Worm (Caenorhabditis elegans): Measurements from ENCODE around the gene iff-2.

Gene iff-2

ce11 chrII:8561227-8561626 is at the start of gene iff-2 (continued):
- TF ChIP-seq php-3 (GFP tag; IDR thresholded peaks at IDR 0.05) (peak; percentile 95), jun-1 (tag; optimal IDR thresholded peaks at IDR 0.05) (peak; percentile 97), nhr-77 (tag; optimal IDR thresholded peaks at IDR 0.05) (peak; percentile 99), hlh-11 (tag; optimal IDR thresholded peaks at IDR 0.05) (peak; percentile 99)

- TF ChIP-seq pha-4 (GFP tag; IDR thresholded peaks at IDR 0.05) (no peak), pha-4 (tag; optimal IDR thresholded peaks at IDR 0.05) (no peak), arid-1 (GFP tag; conservative IDR thresholded peaks at IDR 0.05) (no peak)
These were observed 49.4 kb upstream of the iff-2 start for ce11 chrII:8610585-8610984.

DNA sequence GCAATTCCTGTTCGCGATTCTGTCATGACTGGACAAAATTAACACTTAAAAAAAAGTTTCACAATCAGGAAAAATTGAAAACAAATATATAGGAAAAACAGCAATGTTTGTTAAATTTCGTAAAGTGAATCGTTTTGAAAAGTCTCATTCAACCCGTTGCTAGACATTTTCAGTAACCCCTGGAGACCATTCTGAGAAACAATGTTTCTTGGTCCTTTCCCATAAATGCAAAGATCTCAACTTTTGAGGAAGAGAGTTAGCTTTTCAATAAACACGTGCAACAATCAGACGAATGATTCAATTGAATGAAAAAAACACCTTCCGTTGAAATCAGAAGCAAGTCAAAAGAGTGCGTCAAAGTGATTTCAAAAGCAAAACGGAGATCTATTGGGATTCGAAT is 48.9 kb upstream of the iff-2 start, which contains the start of gene F28C6.9:
Gene F28C6.9 (minus strand): TSS at position 101 of the 400 bp plus-strand sequence.
- TF ChIP-seq Y5F2A.4 (GFP tag; optimal IDR thresholded peaks at IDR 0.05) (no peak), arid-1 (GFP tag; conservative IDR thresholded peaks at IDR 0.05) (no peak), skn-1 (tag; optimal IDR thresholded peaks at IDR 0.05) (no peak), nhr-25 (tag; optimal IDR thresholded peaks at IDR 0.05; ENCODE audit: borderline replicate concordance, insufficient read depth) (no peak), sdz-12 (GFP tag; optimal IDR thresholded peaks at IDR 0.05) (no peak), snpc-4 (tag; optimal IDR thresholded peaks at IDR 0.05) (no peak), nhr-28 (tag; optimal IDR thresholded peaks at IDR 0.05) (no peak), duxl-1 (tag; optimal IDR thresholded peaks at IDR 0.05; ENCODE audit: poor library complexity) (no peak), spr-1 (tag; optimal IDR thresholded peaks at IDR 0.05) (no peak), ctbp-1 (GFP tag; IDR thresholded peaks at IDR 0.05) (no peak), hlh-11 (tag; optimal IDR thresholded peaks at IDR 0.05) (no peak)

DNA sequence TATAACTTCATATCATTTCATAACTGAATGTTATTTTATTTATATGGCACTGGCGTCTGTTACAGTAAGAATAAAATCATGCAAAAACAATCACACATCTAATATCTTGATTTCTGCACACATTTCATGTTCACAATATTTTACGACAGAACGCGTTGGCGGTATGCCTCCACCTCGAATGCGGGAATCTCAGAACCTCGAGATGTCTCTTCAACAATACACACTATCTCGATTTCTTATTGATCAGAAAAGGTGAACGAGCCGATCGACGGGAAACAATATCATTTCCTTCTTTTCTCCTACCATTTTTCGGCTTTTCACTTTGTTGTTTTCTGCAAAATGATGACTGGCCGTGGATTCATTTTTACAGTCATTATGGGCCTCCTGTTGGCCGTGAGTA is 46.5 kb upstream of the iff-2 start, which contains the start of gene F28C6.10:
Gene F28C6.10 (plus strand): TSS at position 301 of the 400 bp plus-strand sequence.
- no peak for TF ChIP-seq nhr-102 (tag; optimal IDR thresholded peaks at IDR 0.05)
- no peak for TF ChIP-seq D1046.2 (GFP tag; IDR thresholded peaks at IDR 0.05)
- TF ChIP-seq F26F4.8 (GFP tag; conservative IDR thresholded peaks at IDR 0.05): no peak
- no peak for TF ChIP-seq saeg-2 (GFP tag; IDR thresholded peaks at IDR 0.05)
- TF ChIP-seq aha-1 (tag): no peak
- TF ChIP-seq R02D3.7 (tag; optimal IDR thresholded peaks at IDR 0.05): no peak
- no peak for TF ChIP-seq pha-4 (GFP tag; IDR thresholded peaks at IDR 0.05)
- TF ChIP-seq pha-4 (tag; optimal IDR thresholded peaks at IDR 0.05): no peak
- TF ChIP-seq hmg-1.1 (GFP tag; IDR thresholded peaks at IDR 0.05): no peak
- no peak for TF ChIP-seq nhr-11 (tag; optimal IDR thresholded peaks at IDR 0.05)
- no peak for TF ChIP-seq cey-2 (tag; optimal IDR thresholded peaks at IDR 0.05; ENCODE audit: borderline replicate concordance, insufficient read depth)
- no peak for TF ChIP-seq nhr-28 (tag; optimal IDR thresholded peaks at IDR 0.05)
- no peak for TF ChIP-seq daf-16 (GFP tag; optimal IDR thresholded peaks at IDR 0.05)
- no peak for TF ChIP-seq daf-16 (tag; optimal IDR thresholded peaks at IDR 0.05)
- TF ChIP-seq F37D6.2 (tag; optimal IDR thresholded peaks at IDR 0.05): no peak
- no peak for TF ChIP-seq gei-8 (GFP tag; optimal IDR thresholded peaks at IDR 0.05)
- no peak for TF ChIP-seq nhr-25 (tag; optimal IDR thresholded peaks at IDR 0.05; ENCODE audit: borderline replicate concordance, insufficient read depth)
- TF ChIP-seq ceh-44 (GFP tag; IDR thresholded peaks at IDR 0.05): no peak

DNA sequence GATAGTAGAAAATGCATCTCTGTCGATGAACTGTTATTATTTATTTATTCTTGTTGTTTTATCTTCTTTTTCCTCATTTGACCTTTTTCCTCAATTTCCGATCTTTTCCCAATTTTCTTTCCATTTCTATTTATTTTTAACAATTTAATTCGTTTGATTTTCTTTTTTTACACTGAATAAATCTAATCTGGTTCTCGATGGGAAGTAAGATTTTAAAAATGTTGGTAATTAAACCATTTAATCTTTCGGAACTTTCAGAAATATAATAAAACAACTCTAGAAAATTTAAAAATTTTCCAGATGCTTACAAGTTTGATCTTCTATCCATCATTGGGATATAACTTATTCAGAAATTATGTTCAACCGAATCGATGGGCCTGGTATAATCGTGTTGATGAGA is 45.4 kb upstream of the iff-2 start, which contains the start of gene F28C6.8:
Gene F28C6.8 (plus strand): TSS at position 301 of the 400 bp plus-strand sequence.
- TF ChIP-seq nhr-6 (tag; optimal IDR thresholded peaks at IDR 0.05): no peak
- TF ChIP-seq sdz-12 (GFP tag; optimal IDR thresholded peaks at IDR 0.05): no peak
- no peak for TF ChIP-seq T26A8.4 (GFP tag; IDR thresholded peaks at IDR 0.05)
- TF ChIP-seq lin-29 (GFP tag; IDR thresholded peaks at IDR 0.05): no peak
- no peak for TF ChIP-seq D1046.2 (GFP tag; IDR thresholded peaks at IDR 0.05)
- TF ChIP-seq F26F4.8 (GFP tag; conservative IDR thresholded peaks at IDR 0.05): no peak
- TF ChIP-seq skn-1 (tag; optimal IDR thresholded peaks at IDR 0.05): no peak
